Worm (Caenorhabditis elegans): ENCODE results near the gene nspc-18.

nspc-18 gene

DNA sequence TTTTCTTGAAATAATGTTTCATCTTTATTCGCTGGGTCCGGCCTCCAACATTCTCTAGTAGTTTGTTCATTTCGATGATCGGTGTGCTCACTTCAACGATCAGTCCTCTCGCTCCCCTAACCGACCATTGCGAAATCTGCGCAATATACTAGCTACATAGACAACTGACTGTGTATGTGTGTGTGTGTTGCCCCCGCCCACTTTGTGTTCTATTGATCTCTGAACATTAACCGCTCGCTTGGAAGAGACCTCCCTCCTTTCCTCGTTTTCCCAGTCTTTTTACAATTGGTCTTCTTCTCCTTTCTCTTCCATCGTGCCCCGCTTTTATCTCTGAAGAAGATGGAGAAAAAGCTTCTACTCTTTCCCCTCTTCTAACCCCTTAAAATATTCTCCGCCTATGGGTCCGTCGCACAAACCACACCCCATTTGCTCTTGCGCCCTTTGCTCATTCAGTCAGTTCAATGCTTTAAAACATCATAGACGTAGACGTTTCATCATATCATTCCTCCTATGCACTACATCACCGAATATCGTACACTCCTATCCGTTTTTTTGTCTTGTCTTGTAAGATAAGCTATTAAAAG is 30.0 kb upstream of the nspc-18 start:
- TF ChIP-seq B0310.2 (tag; optimal IDR thresholded peaks at IDR 0.05) (no peak), hmbx-1 (tag; optimal IDR thresholded peaks at IDR 0.05) (no peak), tbx-37 (GFP tag; conservative IDR thresholded peaks at IDR 0.05) (no peak), scrt-1 (GFP tag; IDR thresholded peaks at IDR 0.05) (no peak), tra-4 (tag; optimal IDR thresholded peaks at IDR 0.05) (no peak), aly-1 (tag; optimal IDR thresholded peaks at IDR 0.05) (no peak), hmg-4 (GFP tag; optimal IDR thresholded peaks at IDR 0.05) (no peak), sea-1 (GFP tag; conservative IDR thresholded peaks at IDR 0.05) (no peak), F13C5.2 (tag; optimal IDR thresholded peaks at IDR 0.05) (no peak), ceh-36 (tag; optimal IDR thresholded peaks at IDR 0.05) (no peak), hnd-1 (tag; optimal IDR thresholded peaks at IDR 0.05) (no peak), tbx-11 (GFP tag; IDR thresholded peaks at IDR 0.05) (no peak), ceh-13 (GFP tag; optimal IDR thresholded peaks at IDR 0.05) (no peak), flt-1 (GFP tag; IDR thresholded peaks at IDR 0.05) (no peak)

- TF ChIP-seq F13C5.2 (tag; optimal IDR thresholded peaks at IDR 0.05): no peak
- TF ChIP-seq aly-1 (tag; optimal IDR thresholded peaks at IDR 0.05): no peak
- no peak for TF ChIP-seq B0310.2 (tag; optimal IDR thresholded peaks at IDR 0.05)
These were observed 28.9 kb upstream of the nspc-18 start for ce11 chrX:14556403-14556802.

ce11 chrX:14549709-14550199 is 22.3 kb upstream of the nspc-18 start, which contains the start of gene ram-5:
TSS of gene ram-5 (plus strand) at chrX:14550149.
- TF ChIP-seq sea-1 (GFP tag; conservative IDR thresholded peaks at IDR 0.05): no peak
- TF ChIP-seq tbx-37 (GFP tag; conservative IDR thresholded peaks at IDR 0.05): no peak
- TF ChIP-seq hmbx-1 (tag; optimal IDR thresholded peaks at IDR 0.05): no peak
- TF ChIP-seq tra-4 (tag; optimal IDR thresholded peaks at IDR 0.05): no peak
- TF ChIP-seq scrt-1 (GFP tag; IDR thresholded peaks at IDR 0.05): no peak
- TF ChIP-seq flt-1 (GFP tag; IDR thresholded peaks at IDR 0.05): no peak
- no peak for TF ChIP-seq pes-1 (GFP tag; IDR thresholded peaks at IDR 0.05)
- no peak for TF ChIP-seq hmg-4 (GFP tag; optimal IDR thresholded peaks at IDR 0.05)
- TF ChIP-seq ama-1 (optimal IDR thresholded peaks at IDR 0.05): no peak
- TF ChIP-seq ceh-36 (tag; optimal IDR thresholded peaks at IDR 0.05): no peak
- TF ChIP-seq aly-1 (tag; optimal IDR thresholded peaks at IDR 0.05): no peak
- no peak for TF ChIP-seq ets-7 (tag; optimal IDR thresholded peaks at IDR 0.05)
- TF ChIP-seq B0310.2 (tag; optimal IDR thresholded peaks at IDR 0.05): no peak
- no peak for TF ChIP-seq tbx-11 (GFP tag; IDR thresholded peaks at IDR 0.05)
- no peak for TF ChIP-seq F13C5.2 (tag; optimal IDR thresholded peaks at IDR 0.05)

DNA sequence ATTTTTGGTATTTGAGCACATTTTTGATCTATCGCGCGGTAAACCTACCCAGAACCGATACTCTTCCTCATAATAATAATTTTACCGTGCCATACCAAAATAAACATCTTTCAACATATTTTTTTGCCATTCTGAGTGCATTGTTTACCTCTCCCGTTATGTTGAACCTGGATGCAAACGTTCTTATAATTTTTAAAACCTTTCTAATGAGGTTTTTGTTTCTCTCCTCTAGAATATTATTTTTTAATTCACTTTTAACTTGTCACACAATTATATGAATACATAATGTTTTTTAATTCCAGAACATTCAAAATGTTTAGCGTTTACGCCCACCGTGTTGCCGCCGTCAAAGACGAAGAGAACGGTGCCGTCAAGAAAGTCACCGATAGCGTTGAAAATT is 18.1 kb upstream of the nspc-18 start, which contains the start of gene enri-2:
TSS of gene enri-2 (plus strand) at position 301 of the 400 bp plus-strand sequence.
- TF ChIP-seq aly-1 (tag; optimal IDR thresholded peaks at IDR 0.05) (no peak), tra-4 (tag; optimal IDR thresholded peaks at IDR 0.05) (no peak), pes-1 (GFP tag; IDR thresholded peaks at IDR 0.05) (no peak), tbx-11 (GFP tag; IDR thresholded peaks at IDR 0.05) (no peak), hnd-1 (tag; optimal IDR thresholded peaks at IDR 0.05) (no peak), ceh-13 (GFP tag; optimal IDR thresholded peaks at IDR 0.05) (no peak), ceh-36 (tag; optimal IDR thresholded peaks at IDR 0.05) (no peak), hmg-4 (GFP tag; optimal IDR thresholded peaks at IDR 0.05) (no peak), ama-1 (optimal IDR thresholded peaks at IDR 0.05) (no peak), B0310.2 (tag; optimal IDR thresholded peaks at IDR 0.05) (no peak), flt-1 (GFP tag; IDR thresholded peaks at IDR 0.05) (no peak), ets-7 (tag; optimal IDR thresholded peaks at IDR 0.05) (no peak), sea-1 (GFP tag; conservative IDR thresholded peaks at IDR 0.05) (no peak), F13C5.2 (tag; optimal IDR thresholded peaks at IDR 0.05) (no peak), hmbx-1 (tag; optimal IDR thresholded peaks at IDR 0.05) (no peak), tbx-37 (GFP tag; conservative IDR thresholded peaks at IDR 0.05) (no peak), scrt-1 (GFP tag; IDR thresholded peaks at IDR 0.05) (no peak)

- no peak for TF ChIP-seq ama-1 (optimal IDR thresholded peaks at IDR 0.05)
- no peak for TF ChIP-seq flt-1 (GFP tag; IDR thresholded peaks at IDR 0.05)
- TF ChIP-seq hmbx-1 (tag; optimal IDR thresholded peaks at IDR 0.05): no peak
- TF ChIP-seq ceh-13 (GFP tag; optimal IDR thresholded peaks at IDR 0.05): no peak
- no peak for TF ChIP-seq hmg-4 (GFP tag; optimal IDR thresholded peaks at IDR 0.05)
- TF ChIP-seq tra-4 (tag; optimal IDR thresholded peaks at IDR 0.05): no peak
- no peak for TF ChIP-seq tbx-11 (GFP tag; IDR thresholded peaks at IDR 0.05)
- TF ChIP-seq scrt-1 (GFP tag; IDR thresholded peaks at IDR 0.05): no peak
- TF ChIP-seq F13C5.2 (tag; optimal IDR thresholded peaks at IDR 0.05): no peak
- no peak for TF ChIP-seq ets-7 (tag; optimal IDR thresholded peaks at IDR 0.05)
- no peak for TF ChIP-seq hnd-1 (tag; optimal IDR thresholded peaks at IDR 0.05)
- TF ChIP-seq ceh-36 (tag; optimal IDR thresholded peaks at IDR 0.05): no peak
- no peak for TF ChIP-seq sea-1 (GFP tag; conservative IDR thresholded peaks at IDR 0.05)
- no peak for TF ChIP-seq B0310.2 (tag; optimal IDR thresholded peaks at IDR 0.05)
- no peak for TF ChIP-seq aly-1 (tag; optimal IDR thresholded peaks at IDR 0.05)
- no peak for TF ChIP-seq tbx-37 (GFP tag; conservative IDR thresholded peaks at IDR 0.05)
- TF ChIP-seq pes-1 (GFP tag; IDR thresholded peaks at IDR 0.05): no peak
These were observed 15.8 kb upstream of the nspc-18 start, which contains the start of gene T24C2.3 for ce11 chrX:14543224-14543623. TSS of gene T24C2.3 (plus strand) at chrX:14543524.

DNA sequence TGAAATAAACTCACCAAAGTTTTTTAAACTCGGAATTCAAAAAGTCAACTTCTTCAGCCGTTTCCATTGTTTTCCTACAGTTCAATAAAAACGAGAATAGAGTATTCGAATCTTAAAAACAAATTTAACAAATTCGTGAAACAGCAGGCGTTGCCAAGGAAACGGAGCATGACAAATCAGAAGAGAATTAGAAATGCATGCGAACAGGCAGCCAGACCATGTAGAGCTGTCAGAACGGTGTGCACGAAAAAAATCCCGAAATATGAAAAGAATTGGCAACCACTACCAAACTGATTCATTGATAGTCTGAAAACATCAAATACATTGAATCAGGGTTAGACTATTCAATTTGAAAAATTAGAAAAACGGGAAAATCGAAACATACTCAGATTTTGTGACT is 14.5 kb upstream of the nspc-18 start, which contains the start of gene fbxa-81:
TSS of gene fbxa-81 (minus strand) at position 101 of the 400 bp plus-strand sequence.
- TF ChIP-seq sea-1 (GFP tag; conservative IDR thresholded peaks at IDR 0.05) (no peak), scrt-1 (GFP tag; IDR thresholded peaks at IDR 0.05) (no peak), pes-1 (GFP tag; IDR thresholded peaks at IDR 0.05) (no peak), tra-4 (tag; optimal IDR thresholded peaks at IDR 0.05) (no peak), aly-1 (tag; optimal IDR thresholded peaks at IDR 0.05) (no peak), tbx-11 (GFP tag; IDR thresholded peaks at IDR 0.05) (no peak), B0310.2 (tag; optimal IDR thresholded peaks at IDR 0.05) (no peak), ceh-13 (GFP tag; optimal IDR thresholded peaks at IDR 0.05) (no peak)

DNA sequence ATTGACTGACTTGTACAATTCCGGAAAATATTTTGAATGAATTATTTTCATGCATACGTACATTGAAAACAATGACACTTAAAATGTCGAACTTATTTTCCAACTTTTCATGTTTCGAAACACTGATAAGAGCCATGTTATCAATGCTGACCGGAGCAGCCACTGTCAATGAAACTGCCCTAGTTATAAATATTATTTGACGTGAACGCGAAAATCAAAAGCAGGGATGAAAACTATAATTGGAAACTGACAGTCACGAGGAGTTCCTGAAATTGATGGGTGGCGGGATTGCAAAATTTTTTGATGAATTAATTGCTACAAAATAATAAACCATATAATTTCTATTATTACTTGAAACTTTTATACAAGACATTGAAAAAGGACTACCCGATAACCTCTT is 12.0 kb upstream of the nspc-18 start:
- TF ChIP-seq sea-1 (GFP tag; conservative IDR thresholded peaks at IDR 0.05): no peak
- no peak for TF ChIP-seq ets-7 (tag; optimal IDR thresholded peaks at IDR 0.05)
- no peak for TF ChIP-seq aly-1 (tag; optimal IDR thresholded peaks at IDR 0.05)
- TF ChIP-seq ama-1 (optimal IDR thresholded peaks at IDR 0.05): no peak
- no peak for TF ChIP-seq tra-4 (tag; optimal IDR thresholded peaks at IDR 0.05)
- TF ChIP-seq hnd-1 (tag; optimal IDR thresholded peaks at IDR 0.05): no peak
- no peak for TF ChIP-seq F13C5.2 (tag; optimal IDR thresholded peaks at IDR 0.05)
- TF ChIP-seq tbx-37 (GFP tag; conservative IDR thresholded peaks at IDR 0.05): no peak
- no peak for TF ChIP-seq ceh-36 (tag; optimal IDR thresholded peaks at IDR 0.05)
- TF ChIP-seq tbx-11 (GFP tag; IDR thresholded peaks at IDR 0.05): no peak
- TF ChIP-seq B0310.2 (tag; optimal IDR thresholded peaks at IDR 0.05): no peak
- TF ChIP-seq scrt-1 (GFP tag; IDR thresholded peaks at IDR 0.05): no peak
- TF ChIP-seq hmg-4 (GFP tag; optimal IDR thresholded peaks at IDR 0.05): no peak
- no peak for TF ChIP-seq hmbx-1 (tag; optimal IDR thresholded peaks at IDR 0.05)
- no peak for TF ChIP-seq pes-1 (GFP tag; IDR thresholded peaks at IDR 0.05)
- no peak for TF ChIP-seq flt-1 (GFP tag; IDR thresholded peaks at IDR 0.05)

All from whole organism, early embryonic.